Fruit fly (Drosophila melanogaster) whole organism: Measurements from ENCODE around the gene Nop56.

Experiments used
- CG8478 ChIP-seq: fragments of >200 bp; optimal IDR thresholded peaks from 2 replicates; lab custom pipeline; 2018; ENCODE audit warnings: inconsistent platforms
- Dll ChIP-seq: fragments of >200 bp; optimal IDR thresholded peaks from 2 replicates; lab custom pipeline; 2017
- EcR ChIP-seq, 2 experiments: fragments of >200 bp; optimal IDR thresholded peaks; 2 replicates each; lab custom pipeline; 2017; ENCODE audit warnings: missing biosample characterization in 2 of 2, missing genetic modification characterization in 2 of 2, missing genetic modification reagents in 2 of 2
- pan ChIP-seq: fragments of >200 bp; optimal IDR thresholded peaks from 2 replicates; lab custom pipeline; 2017
- psq ChIP-seq: fragments of >200 bp; optimal IDR thresholded peaks from 2 replicates; lab custom pipeline; 2017
- usp ChIP-seq: fragments of >200 bp; optimal IDR thresholded peaks from 2 replicates; lab custom pipeline; 2017; ENCODE audit warnings: missing biosample characterization, missing genetic modification characterization, mixed read lengths

DNA sequence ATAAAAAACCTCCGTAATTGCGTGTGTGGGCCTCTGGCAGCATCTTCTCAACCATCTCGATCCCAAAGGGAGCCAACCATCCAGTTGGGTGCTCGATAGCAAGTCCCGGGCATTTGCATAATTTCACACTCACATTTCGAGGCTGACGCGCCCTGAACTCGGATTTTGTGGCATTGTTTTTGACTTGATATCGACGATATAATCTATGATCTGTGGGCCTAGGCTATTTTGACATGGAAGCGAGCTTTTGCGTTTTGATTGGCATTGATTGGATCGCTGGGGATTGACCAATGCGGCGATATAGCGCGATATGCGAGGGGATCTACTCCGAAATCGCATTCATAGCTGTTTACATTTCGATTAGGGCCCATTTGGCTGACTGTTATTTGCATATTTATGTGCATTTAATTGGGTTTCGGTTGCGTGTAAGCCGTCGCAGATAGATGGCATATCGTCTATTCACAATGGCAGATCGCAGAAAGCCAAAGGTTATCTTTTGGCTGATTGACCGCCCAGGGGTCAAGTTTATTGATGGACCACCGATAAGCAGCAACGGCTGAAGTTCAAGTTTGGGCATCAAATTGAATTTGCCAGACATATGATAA lies 11.4 kb upstream of the Nop56 start:
- no peak for TF ChIP-seq CG8478 (lab: Kevin White, UChicago)
- no peak for TF ChIP-seq EcR (GFP tag; optimal IDR thresholded peaks at IDR 0.05; lab: Kevin White, UChicago)
- no peak for TF ChIP-seq usp (GFP tag; lab: Kevin White, UChicago)
- no peak for TF ChIP-seq psq (lab: Kevin White, UChicago)
- no peak for TF ChIP-seq pan
- TF ChIP-seq Dll = no peak
